Worm (Caenorhabditis elegans) whole organism, mixed stage, embryonic: ENCODE data around the gene R10E12.2.

Experiments used
- M03D4.4 ChIP-seq: sonication (generic microtip); optimal IDR thresholded peaks from 2 replicates; lab custom pipeline; 2017; ENCODE audit warnings: mild to moderate bottlenecking, missing genetic modification characterization, missing compliant biosample characterization
- bed-3 ChIP-seq: fragments of 200-800 bp; sonication (Bioruptor generic); optimal IDR thresholded peaks from 3 replicates; lab custom pipeline; 2018; ENCODE audit warnings: mild to moderate bottlenecking, missing genetic modification characterization, moderate library complexity, missing compliant biosample characterization
- blmp-1 ChIP-seq: fragments of 150-350 bp; optimal IDR thresholded peaks from 2 replicates; lab custom pipeline; 2014; ENCODE audit warnings: missing biosample characterization, missing genetic modification characterization
- ceh-39 ChIP-seq: fragments of 150-350 bp; optimal IDR thresholded peaks from 2 replicates; lab custom pipeline; 2014; ENCODE audit warnings: missing biosample characterization, missing genetic modification characterization
- ceh-43 ChIP-seq: fragments of 200-800 bp; sonication (Bioruptor generic); optimal IDR thresholded peaks from 2 replicates; lab custom pipeline; 2018; ENCODE audit warnings: mild to moderate bottlenecking, missing genetic modification characterization, moderate library complexity, missing compliant biosample characterization
- ceh-83 ChIP-seq: fragments of 200-800 bp; sonication (Bioruptor generic); optimal IDR thresholded peaks from 2 replicates; lab custom pipeline; 2018; ENCODE audit warnings: mild to moderate bottlenecking, missing genetic modification characterization, missing compliant biosample characterization
- ces-1 ChIP-seq: fragments of 150-350 bp; optimal IDR thresholded peaks from 2 replicates; lab custom pipeline; 2014; ENCODE audit warnings: missing biosample characterization, missing genetic modification reagents, missing genetic modification characterization
- cnd-1 ChIP-seq: fragments of 200-800 bp; sonication (Bioruptor generic); optimal IDR thresholded peaks from 2 replicates; lab custom pipeline; 2018; ENCODE audit warnings: mild to moderate bottlenecking, missing genetic modification characterization, missing compliant biosample characterization
- drap-1 ChIP-seq: fragments of 200-800 bp; sonication (Bioruptor generic); optimal IDR thresholded peaks from 3 replicates; lab custom pipeline; 2018; ENCODE audit warnings: mild to moderate bottlenecking, missing genetic modification characterization, missing compliant biosample characterization
- elt-1 ChIP-seq: sonication (generic microtip); optimal IDR thresholded peaks from 2 replicates; lab custom pipeline; 2017; ENCODE audit warnings: missing genetic modification characterization, mild to moderate bottlenecking, missing compliant biosample characterization, antibody characterized with exemption, moderate library complexity, borderline replicate concordance; ENCODE audit not compliant: insufficient read depth
- elt-3 ChIP-seq: fragments of 150-350 bp; optimal IDR thresholded peaks from 2 replicates; lab custom pipeline; 2014; ENCODE audit warnings: missing biosample characterization, missing genetic modification characterization
- flh-1 ChIP-seq: fragments of 200-800 bp; sonication (Bioruptor generic); optimal IDR thresholded peaks from 2 replicates; lab custom pipeline; 2018; ENCODE audit warnings: mild to moderate bottlenecking, missing genetic modification characterization, moderate library complexity, missing compliant biosample characterization
- ham-2 ChIP-seq: fragments of 200-800 bp; sonication (Bioruptor generic); optimal IDR thresholded peaks from 2 replicates; lab custom pipeline; 2018; ENCODE audit warnings: mild to moderate bottlenecking, missing genetic modification characterization, missing compliant biosample characterization
- hlh-1 ChIP-seq: fragments of 150-350 bp; optimal IDR thresholded peaks from 2 replicates; lab custom pipeline; 2014; ENCODE audit warnings: missing biosample characterization, missing genetic modification reagents, missing genetic modification characterization
- lin-13 ChIP-seq: fragments of 150-350 bp; optimal IDR thresholded peaks from 2 replicates; lab custom pipeline; 2014; ENCODE audit warnings: missing biosample characterization, missing genetic modification characterization
- lin-32 ChIP-seq: fragments of 200-800 bp; sonication (Bioruptor generic); optimal IDR thresholded peaks from 2 replicates; lab custom pipeline; 2018; ENCODE audit warnings: mild to moderate bottlenecking, missing genetic modification characterization, missing compliant biosample characterization
- lsy-2 ChIP-seq: fragments of 150-350 bp; optimal IDR thresholded peaks from 2 replicates; lab custom pipeline; 2014; ENCODE audit warnings: missing biosample characterization, missing genetic modification characterization
- mab-5 ChIP-seq: fragments of 150-350 bp; optimal IDR thresholded peaks from 2 replicates; lab custom pipeline; 2014; ENCODE audit warnings: missing biosample characterization, missing genetic modification characterization
- mep-1 ChIP-seq: fragments of 150-350 bp; optimal IDR thresholded peaks from 2 replicates; lab custom pipeline; 2017; ENCODE audit warnings: missing biosample characterization, missing genetic modification reagents, missing genetic modification characterization, inconsistent platforms
- mls-2 ChIP-seq: sonication (generic microtip); optimal IDR thresholded peaks from 2 replicates; lab custom pipeline; 2016; ENCODE audit warnings: mild to moderate bottlenecking, missing genetic modification characterization, moderate library complexity, missing compliant biosample characterization
- nhr-12 ChIP-seq: fragments of 150-350 bp; optimal IDR thresholded peaks from 2 replicates; lab custom pipeline; 2014; ENCODE audit warnings: missing biosample characterization, missing genetic modification characterization
- nhr-2 ChIP-seq: fragments of 150-350 bp; optimal IDR thresholded peaks from 2 replicates; lab custom pipeline; 2014; ENCODE audit warnings: missing biosample characterization, missing genetic modification characterization
- nhr-76 ChIP-seq: sonication (generic microtip); optimal IDR thresholded peaks from 2 replicates; lab custom pipeline; 2017; ENCODE audit warnings: missing biosample characterization, missing genetic modification characterization
- pha-4 ChIP-seq: fragments of 150-350 bp; optimal IDR thresholded peaks from 2 replicates; lab custom pipeline; 2018; ENCODE audit warnings: missing biosample characterization, missing genetic modification reagents, missing genetic modification characterization
- sem-2 ChIP-seq: fragments of 200-800 bp; sonication (Bioruptor generic); optimal IDR thresholded peaks from 2 replicates; lab custom pipeline; 2018; ENCODE audit warnings: mild to moderate bottlenecking, missing genetic modification characterization, missing compliant biosample characterization
- snpc-4 ChIP-seq: fragments of 150-350 bp; optimal IDR thresholded peaks from 2 replicates; lab custom pipeline; 2014; ENCODE audit warnings: missing biosample characterization, missing genetic modification characterization
- sptf-1 ChIP-seq: sonication (generic microtip); optimal IDR thresholded peaks from 2 replicates; lab custom pipeline; 2017; ENCODE audit warnings: mild to moderate bottlenecking, missing genetic modification characterization, moderate library complexity, missing compliant biosample characterization
- tbx-8 ChIP-seq: fragments of 200-800 bp; sonication (Bioruptor generic); optimal IDR thresholded peaks from 2 replicates; lab custom pipeline; 2018; ENCODE audit warnings: mild to moderate bottlenecking, missing genetic modification characterization, moderate library complexity, missing compliant biosample characterization
- unc-120 ChIP-seq: sonication (generic microtip); optimal IDR thresholded peaks from 2 replicates; lab custom pipeline; 2017; ENCODE audit warnings: missing genetic modification characterization, missing compliant biosample characterization; ENCODE audit not compliant: poor library complexity, severe bottlenecking
- unc-39 ChIP-seq: fragments of 150-350 bp; optimal IDR thresholded peaks from 2 replicates; lab custom pipeline; 2014; ENCODE audit warnings: missing biosample characterization, missing genetic modification characterization
- ztf-11 ChIP-seq: fragments of 150-350 bp; optimal IDR thresholded peaks from 2 replicates; lab custom pipeline; 2014; ENCODE audit warnings: missing biosample characterization, missing genetic modification characterization

R10E12.2 gene

ce11 chrIII:10006734-10007348, 33.2 kb upstream of the R10E12.2 start, which contains the start of gene C05B5.8:
Gene C05B5.8, minus strand, starts transcription at chrIII:10006784.
- TF ChIP-seq unc-39, result no peak
- no peak for TF ChIP-seq lin-13 (tag; lab: Kevin White, UChicago)
- TF ChIP-seq ztf-11, result no peak
- no peak for TF ChIP-seq elt-1
- no peak for TF ChIP-seq mls-2 (tag; lab: Kevin White, UChicago)
- TF ChIP-seq nhr-76 (tag; lab: Kevin White, UChicago), result no peak
- TF ChIP-seq blmp-1 (tag; lab: Kevin White, UChicago), result no peak
- TF ChIP-seq bed-3 (GFP tag; lab: Kevin White, UChicago), result no peak
- TF ChIP-seq drap-1 (GFP tag; lab: Kevin White, UChicago), result no peak
- TF ChIP-seq ham-2 (GFP tag; lab: Kevin White, UChicago), result no peak
- TF ChIP-seq snpc-4 (tag; lab: Kevin White, UChicago), result no peak
- no peak for TF ChIP-seq ceh-43 (GFP tag; lab: Kevin White, UChicago)
- TF ChIP-seq hlh-1, result no peak
- no peak for TF ChIP-seq flh-1 (GFP tag; lab: Kevin White, UChicago)
- no peak for TF ChIP-seq ces-1 (GFP tag; lab: Kevin White, UChicago)
- TF ChIP-seq nhr-12, result no peak
- TF ChIP-seq unc-120 (tag; lab: Kevin White, UChicago), result no peak

- TF ChIP-seq M03D4.4, result no peak
- no peak for TF ChIP-seq sem-2
- TF ChIP-seq unc-39, result no peak
- TF ChIP-seq lin-13 (tag; lab: Kevin White, UChicago), result no peak
- TF ChIP-seq nhr-76 (tag; lab: Kevin White, UChicago), result no peak
- no peak for TF ChIP-seq sptf-1 (tag; lab: Kevin White, UChicago)
- TF ChIP-seq drap-1 (GFP tag; lab: Kevin White, UChicago), result no peak
- no peak for TF ChIP-seq elt-3
- no peak for TF ChIP-seq mep-1 (tag; lab: Kevin White, UChicago)
- no peak for TF ChIP-seq ceh-39
- TF ChIP-seq ceh-83 (GFP tag; lab: Kevin White, UChicago), result no peak
- TF ChIP-seq lsy-2, result no peak
- no peak for TF ChIP-seq ztf-11
- TF ChIP-seq tbx-8, result no peak
- TF ChIP-seq ham-2 (GFP tag; lab: Kevin White, UChicago), result no peak
- no peak for TF ChIP-seq blmp-1 (tag; lab: Kevin White, UChicago)
- no peak for TF ChIP-seq hlh-1
- no peak for TF ChIP-seq mab-5 (tag; lab: Kevin White, UChicago)
- TF ChIP-seq, all 35 proteins: peak for 0
These were observed 30.5 kb upstream of the R10E12.2 start, which contains the start of gene C05B5.11 for ce11 chrIII:10004213-10004612. Gene C05B5.11, plus strand, starts transcription at chrIII:10004513.

- TF ChIP-seq blmp-1 (tag; lab: Kevin White, UChicago) (no peak), nhr-76 (tag; lab: Kevin White, UChicago) (no peak), flh-1 (GFP tag; lab: Kevin White, UChicago) (no peak), ham-2 (GFP tag; lab: Kevin White, UChicago) (no peak), nhr-2 (tag; lab: Kevin White, UChicago) (no peak)
These were observed 27.4 kb upstream of the R10E12.2 start, which contains the start of gene C05B5.5 for ce11 chrIII:10001060-10001459. Gene C05B5.5, plus strand, starts transcription at chrIII:10001360.

- TF ChIP-seq pha-4 (tag; lab: Kevin White, UChicago) (no peak), lsy-2 (no peak), elt-3 (no peak), lin-32 (GFP tag; lab: Kevin White, UChicago) (no peak), ceh-43 (GFP tag; lab: Kevin White, UChicago) (no peak), ceh-39 (no peak), snpc-4 (tag; lab: Kevin White, UChicago) (no peak), cnd-1 (tag; lab: Kevin White, UChicago) (no peak), sptf-1 (tag; lab: Kevin White, UChicago) (no peak), unc-120 (tag; lab: Kevin White, UChicago) (no peak), ham-2 (GFP tag; lab: Kevin White, UChicago) (no peak), nhr-76 (tag; lab: Kevin White, UChicago) (no peak), lin-13 (tag; lab: Kevin White, UChicago) (no peak), tbx-8 (no peak), ces-1 (GFP tag; lab: Kevin White, UChicago) (no peak)
These were observed 26.8 kb upstream of the R10E12.2 start, which contains the start of gene C05B5.2 for ce11 chrIII:10000428-10000827. Gene C05B5.2, minus strand, starts transcription at chrIII:10000528.
